Worm (Caenorhabditis elegans) whole organism, L1 larva: Measurements from ENCODE around the gene ZC239.21.

Experiments
- ama-1 ChIP-seq: fragments of 150-350 bp; optimal IDR thresholded peaks from 2 replicates; lab custom pipeline; 2014
- ceh-82 ChIP-seq, 3 experiments: fragments of 150-350 bp in 1 of 3; sonication (generic microtip) in 2 of 3; optimal IDR thresholded peaks; 2 replicates each; lab custom pipeline; 2014 to 2017; ENCODE audit warnings: missing biosample characterization in 3 of 3, missing genetic modification characterization in 3 of 3
- dpl-1 ChIP-seq, 3 experiments: fragments of 150-350 bp in 2 of 3; sonication (generic microtip) in 1 of 3; optimal IDR thresholded peaks; 2 replicates each; lab custom pipeline; 2014 to 2017; ENCODE audit warnings: missing biosample characterization in 3 of 3, missing genetic modification characterization in 3 of 3, missing genetic modification reagents in 3 of 3
- fos-1 ChIP-seq: fragments of 150-350 bp; optimal IDR thresholded peaks from 2 replicates; lab custom pipeline; 2014; ENCODE audit warnings: missing biosample characterization, missing genetic modification characterization
- jun-1 ChIP-seq: fragments of 150-350 bp; optimal IDR thresholded peaks from 2 replicates; lab custom pipeline; 2014; ENCODE audit warnings: missing biosample characterization, missing genetic modification reagents, missing genetic modification characterization
- nhr-20 ChIP-seq: sonication (generic microtip); optimal IDR thresholded peaks from 2 replicates; lab custom pipeline; 2016; ENCODE audit warnings: mild to moderate bottlenecking, missing genetic modification characterization, missing compliant biosample characterization
- pqm-1 ChIP-seq: sonication (generic microtip); optimal IDR thresholded peaks from 3 replicates; lab custom pipeline; 2017; ENCODE audit warnings: missing biosample characterization, missing genetic modification characterization
- unc-62 ChIP-seq: fragments of 150-350 bp; optimal IDR thresholded peaks from 2 replicates; lab custom pipeline; 2014; ENCODE audit warnings: missing biosample characterization, missing genetic modification reagents, missing genetic modification characterization

ce11 chrII:3172176-3172575, 34.6 kb upstream of the ZC239.21 start, which contains the start of gene Y27F2A.10:
- TF ChIP-seq dpl-1 (GFP tag; optimal IDR thresholded peaks at IDR 0.05; lab: Kevin White, UChicago): no peak
- TF ChIP-seq fos-1: no peak
- TF ChIP-seq nhr-20 (tag; lab: Kevin White, UChicago): no peak
- TF ChIP-seq ceh-82 (tag; optimal IDR thresholded peaks at IDR 0.05; lab: Kevin White, UChicago): no peak
- no peak for TF ChIP-seq jun-1 (tag; lab: Kevin White, UChicago)
- TF ChIP-seq pqm-1 (tag; lab: Kevin White, UChicago): no peak
- TF ChIP-seq ama-1 (lab: Kevin White, UChicago): no peak
- no peak for TF ChIP-seq unc-62
